Worm (Caenorhabditis elegans) whole organism, L4 larva: Measurements from ENCODE around the gene asp-18.

Source experiments
- D1046.2 ChIP-seq: fragments of 200-800 bp; sonication (Bioruptor generic); IDR thresholded peaks from 2 replicates; pipeline ENCODE4 v1.3.6; 2022; ENCODE audit warnings: missing genetic modification characterization, missing compliant biosample characterization
- F26F4.8 ChIP-seq: fragments of 200-800 bp; sonication (Bioruptor generic); conservative IDR thresholded peaks from 2 replicates; pipeline ENCODE4 v1.3.6; 2022; ENCODE audit warnings: missing genetic modification characterization, missing compliant biosample characterization
- F44E2.7 ChIP-seq: fragments of 200-800 bp; sonication (Bioruptor generic); IDR thresholded peaks from 2 replicates; pipeline ENCODE4 v2.1.2; 2022; ENCODE audit warnings: missing genetic modification characterization, missing compliant biosample characterization
- T20F7.1 ChIP-seq: fragments of 200-800 bp; sonication (Bioruptor generic); optimal IDR thresholded peaks from 2 replicates; lab custom pipeline; 2018; ENCODE audit warnings: mild to moderate bottlenecking, missing genetic modification characterization, missing compliant biosample characterization
- Y48G9A.11 ChIP-seq: fragments of 200-800 bp; sonication (Bioruptor generic); IDR thresholded peaks from 2 replicates; pipeline ENCODE4 v1.3.6; 2022; ENCODE audit warnings: missing genetic modification reagents, missing genetic modification characterization, missing compliant biosample characterization
- Y75B8A.6 ChIP-seq: fragments of 200-800 bp; sonication (Bioruptor generic); IDR thresholded peaks from 2 replicates; pipeline ENCODE4 v1.3.6; 2022; ENCODE audit warnings: missing genetic modification reagents, missing genetic modification characterization, missing compliant biosample characterization
- aha-1 ChIP-seq: fragments of 150-350 bp; peaks from one replicate; lab custom pipeline; 2014; ENCODE audit warnings: missing biosample characterization, missing genetic modification characterization
- aly-2 ChIP-seq: sonication (generic microtip); optimal IDR thresholded peaks from 2 replicates; lab custom pipeline; 2018; ENCODE audit warnings: missing biosample characterization, missing genetic modification characterization
- arid-1 ChIP-seq: fragments of 200-800 bp; sonication (Bioruptor generic); conservative IDR thresholded peaks from 2 replicates; pipeline ENCODE4 v1.3.6; 2022; ENCODE audit warnings: missing genetic modification reagents, missing genetic modification characterization, missing compliant biosample characterization
- ceh-20 ChIP-seq: fragments of 200-800 bp; sonication (Bioruptor generic); IDR thresholded peaks from 2 replicates; pipeline ENCODE4 v1.3.6; 2022; ENCODE audit warnings: missing genetic modification reagents, missing genetic modification characterization, missing compliant biosample characterization
- ceh-28 ChIP-seq: fragments of 150-350 bp; optimal IDR thresholded peaks from 2 replicates; lab custom pipeline; 2014; ENCODE audit warnings: missing biosample characterization, missing genetic modification reagents, missing genetic modification characterization
- ceh-62 ChIP-seq: sonication (generic microtip); optimal IDR thresholded peaks from 2 replicates; lab custom pipeline; 2017; ENCODE audit warnings: missing biosample characterization, missing genetic modification characterization
- ceh-82 ChIP-seq: sonication (generic microtip); optimal IDR thresholded peaks from 2 replicates; lab custom pipeline; 2017; ENCODE audit warnings: missing biosample characterization, missing genetic modification characterization
- daf-12 ChIP-seq: fragments of 150-350 bp; optimal IDR thresholded peaks from 2 replicates; lab custom pipeline; 2014; ENCODE audit warnings: missing biosample characterization, missing genetic modification reagents, missing genetic modification characterization
- daf-16 ChIP-seq, 3 experiments: sonication (generic microtip); optimal IDR thresholded peaks; 2 replicates each; lab custom pipeline; 2016 to 2017; ENCODE audit warnings: missing genetic modification characterization in 3 of 3, missing genetic modification reagents in 3 of 3, mild to moderate bottlenecking in 2 of 3, missing compliant biosample characterization in 2 of 3, missing biosample characterization in 1 of 3, moderate library complexity in 1 of 3
- daf-19 ChIP-seq: fragments of 200-800 bp; sonication (Bioruptor generic); conservative IDR thresholded peaks from 2 replicates; pipeline ENCODE4 v1.3.6; 2022; ENCODE audit warnings: missing genetic modification characterization, missing compliant biosample characterization
- daf-8 ChIP-seq: fragments of 200-800 bp; sonication (Bioruptor generic); IDR thresholded peaks from 2 replicates; pipeline ENCODE4 v1.3.6; 2022; ENCODE audit warnings: missing genetic modification characterization, missing compliant biosample characterization
- dmd-9 ChIP-seq: fragments of 200-800 bp; sonication (Bioruptor generic); IDR thresholded peaks from 2 replicates; pipeline ENCODE4 v1.3.6; 2022; ENCODE audit warnings: missing genetic modification reagents, missing genetic modification characterization, missing compliant biosample characterization
- dpl-1 ChIP-seq: fragments of 150-350 bp; optimal IDR thresholded peaks from 2 replicates; lab custom pipeline; 2014; ENCODE audit warnings: missing biosample characterization, missing genetic modification reagents, missing genetic modification characterization
- duxl-1 ChIP-seq: sonication (generic microtip); optimal IDR thresholded peaks from 2 replicates; lab custom pipeline; 2016; ENCODE audit warnings: mild to moderate bottlenecking, missing genetic modification characterization, moderate library complexity, missing compliant biosample characterization; ENCODE audit not compliant: poor library complexity
- dve-1 ChIP-seq: sonication (generic microtip); optimal IDR thresholded peaks from 2 replicates; lab custom pipeline; 2017; ENCODE audit warnings: antibody characterized with exemption, mild to moderate bottlenecking, missing genetic modification characterization, missing compliant biosample characterization; ENCODE audit not compliant: insufficient read depth
- fos-1 ChIP-seq: fragments of 150-350 bp; optimal IDR thresholded peaks from 2 replicates; lab custom pipeline; 2014; ENCODE audit warnings: missing biosample characterization, missing genetic modification characterization
- hlh-30 ChIP-seq: sonication (generic microtip); optimal IDR thresholded peaks from 2 replicates; lab custom pipeline; 2017; ENCODE audit warnings: antibody characterized with exemption, mild to moderate bottlenecking, missing genetic modification characterization, missing compliant biosample characterization; ENCODE audit not compliant: insufficient read depth
- lin-1 ChIP-seq: fragments of 200-800 bp; sonication (Bioruptor generic); IDR thresholded peaks from 2 replicates; pipeline ENCODE4 v1.3.6; 2022; ENCODE audit warnings: missing genetic modification reagents, missing genetic modification characterization, missing compliant biosample characterization
- lin-13 ChIP-seq: fragments of 150-350 bp; optimal IDR thresholded peaks from 2 replicates; lab custom pipeline; 2014; ENCODE audit warnings: missing biosample characterization, missing genetic modification reagents, missing genetic modification characterization
- lin-15B ChIP-seq: fragments of 150-350 bp; sonication (generic microtip); optimal IDR thresholded peaks from 3 replicates; lab custom pipeline; 2014; ENCODE audit warnings: missing biosample characterization, missing genetic modification characterization
- lin-29 ChIP-seq: fragments of 200-800 bp; sonication (Bioruptor generic); IDR thresholded peaks from 2 replicates; pipeline ENCODE4 v1.3.6; 2022; ENCODE audit warnings: missing genetic modification reagents, missing genetic modification characterization, missing compliant biosample characterization
- lir-3 ChIP-seq: sonication (generic microtip); optimal IDR thresholded peaks from 2 replicates; lab custom pipeline; 2016; ENCODE audit warnings: mild to moderate bottlenecking, missing genetic modification characterization, missing compliant biosample characterization
- madf-5 ChIP-seq, 2 experiments: fragments of 200-800 bp; sonication (Bioruptor generic); IDR thresholded peaks; 2 replicates each; pipeline ENCODE4 v1.3.6; 2022; ENCODE audit warnings: missing compliant biosample characterization in 2 of 2, missing genetic modification characterization in 2 of 2
- madf-9 ChIP-seq: fragments of 200-800 bp; sonication (Bioruptor generic); conservative IDR thresholded peaks from 2 replicates; pipeline ENCODE4 v1.3.6; 2022; ENCODE audit warnings: missing genetic modification reagents, missing genetic modification characterization, missing compliant biosample characterization
- mdt-29 ChIP-seq: fragments of 200-800 bp; sonication (Bioruptor generic); IDR thresholded peaks from 2 replicates; pipeline ENCODE4 v1.3.6; 2022; ENCODE audit warnings: missing genetic modification reagents, missing genetic modification characterization, missing compliant biosample characterization
- mep-1 ChIP-seq: fragments of 150-350 bp; sonication (generic microtip); optimal IDR thresholded peaks from 3 replicates; lab custom pipeline; 2014; ENCODE audit warnings: missing biosample characterization, missing genetic modification characterization
- mxl-2 ChIP-seq: fragments of 200-800 bp; sonication (Bioruptor generic); conservative IDR thresholded peaks from 2 replicates; pipeline ENCODE4 v1.3.6; 2022; ENCODE audit warnings: missing genetic modification reagents, missing genetic modification characterization, missing compliant biosample characterization
- nhr-25 ChIP-seq: sonication (generic microtip); optimal IDR thresholded peaks from 2 replicates; lab custom pipeline; 2017; ENCODE audit warnings: missing genetic modification characterization, mild to moderate bottlenecking, missing compliant biosample characterization, antibody characterized with exemption, moderate library complexity, borderline replicate concordance; ENCODE audit not compliant: insufficient read depth
- nhr-41 ChIP-seq: fragments of 200-800 bp; sonication (Bioruptor generic); IDR thresholded peaks from 2 replicates; pipeline ENCODE4 v1.3.6; 2022; ENCODE audit warnings: missing genetic modification reagents, missing genetic modification characterization, missing compliant biosample characterization
- nhr-48 ChIP-seq: sonication (generic microtip); optimal IDR thresholded peaks from 2 replicates; lab custom pipeline; 2016; ENCODE audit warnings: mild to moderate bottlenecking, missing genetic modification characterization, missing compliant biosample characterization
- pha-4 ChIP-seq, 2 experiments: fragments of 150-350 bp in 1 of 2; fragments of 200-800 bp in 1 of 2; sonication (Bioruptor generic) in 1 of 2; IDR thresholded peaks in 1 of 2; optimal IDR thresholded peaks in 1 of 2; 2 replicates each; pipeline versions ENCODE4 v1.3.6 to Lab custom; 2014 to 2022; ENCODE audit warnings: missing genetic modification characterization in 2 of 2, missing genetic modification reagents in 2 of 2, missing biosample characterization in 1 of 2, missing compliant biosample characterization in 1 of 2
- php-3 ChIP-seq: fragments of 200-800 bp; sonication (Bioruptor generic); IDR thresholded peaks from 2 replicates; pipeline ENCODE4 v1.3.6; 2022; ENCODE audit warnings: missing genetic modification reagents, missing genetic modification characterization, missing compliant biosample characterization
- sdz-12 ChIP-seq: fragments of 200-800 bp; sonication (Bioruptor generic); optimal IDR thresholded peaks from 2 replicates; lab custom pipeline; 2018; ENCODE audit warnings: mild to moderate bottlenecking, missing genetic modification characterization, missing compliant biosample characterization
- snpc-1.2 ChIP-seq: fragments of 200-800 bp; sonication (Bioruptor generic); IDR thresholded peaks from 2 replicates; pipeline ENCODE4 v1.3.6; 2022; ENCODE audit warnings: missing genetic modification reagents, missing genetic modification characterization, missing compliant biosample characterization
- spr-3 ChIP-seq: fragments of 200-800 bp; sonication (Bioruptor generic); optimal IDR thresholded peaks from 2 replicates; lab custom pipeline; 2018; ENCODE audit warnings: mild to moderate bottlenecking, missing genetic modification characterization, missing compliant biosample characterization
- tag-97 ChIP-seq: fragments of 200-800 bp; sonication (Bioruptor generic); IDR thresholded peaks from 2 replicates; pipeline ENCODE4 v1.3.6; 2022; ENCODE audit warnings: missing genetic modification characterization, missing compliant biosample characterization
- unc-130 ChIP-seq: sonication (generic microtip); optimal IDR thresholded peaks from 2 replicates; lab custom pipeline; 2016; ENCODE audit warnings: missing genetic modification reagents, missing genetic modification characterization, missing compliant biosample characterization
- unc-39 ChIP-seq: sonication (generic microtip); optimal IDR thresholded peaks from 2 replicates; lab custom pipeline; 2017; ENCODE audit warnings: missing biosample characterization, missing genetic modification characterization
- zip-2 ChIP-seq: fragments of 150-350 bp; optimal IDR thresholded peaks from 2 replicates; lab custom pipeline; 2014; ENCODE audit warnings: missing biosample characterization, missing genetic modification characterization
- ztf-7 ChIP-seq: fragments of 150-350 bp; optimal IDR thresholded peaks from 2 replicates; lab custom pipeline; 2014; ENCODE audit warnings: missing biosample characterization, missing genetic modification characterization

Gene asp-18

DNA sequence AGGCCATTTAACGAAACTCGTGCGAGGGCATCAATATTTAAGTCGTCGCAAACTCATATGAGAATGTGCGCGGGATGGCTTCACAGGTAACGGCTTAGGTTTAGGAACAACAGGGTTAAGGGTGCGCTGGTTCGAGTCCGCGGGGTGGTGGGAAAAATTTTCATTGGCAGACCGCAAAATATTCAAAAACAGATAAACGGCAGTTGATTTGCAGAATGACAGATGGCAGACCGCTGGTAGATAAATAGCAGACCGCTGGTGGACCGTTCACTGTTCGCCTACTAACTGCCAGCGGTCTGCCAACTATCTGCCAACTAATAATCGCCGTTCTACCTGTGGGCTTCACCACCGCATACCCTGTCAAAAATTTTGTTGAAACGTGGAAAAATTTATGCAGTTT lies 19.4 kb downstream of the asp-18 start:
- TF ChIP-seq daf-8 (GFP tag; lab: Robert Waterston, UW) (0 out of 2 replicates have a peak, but pooled peaks have one; percentile 61), F26F4.8 (GFP tag; lab: Robert Waterston, UW) (peak; percentile 90), unc-130 (GFP tag; lab: Kevin White, UChicago) (peak; percentile 26), D1046.2 (GFP tag; lab: Robert Waterston, UW) (peak; percentile 88; the same call in 1 of the 2 replicates), lir-3 (tag; lab: Kevin White, UChicago) (peak; percentile 46), ceh-28 (no peak), ztf-7 (no peak), pha-4 (GFP tag; IDR thresholded peaks at IDR 0.05; lab: Robert Waterston, UW) (peak; percentile 75), pha-4 (tag; optimal IDR thresholded peaks at IDR 0.05; lab: Kevin White, UChicago) (no peak), ceh-62 (tag; lab: Kevin White, UChicago) (no peak), F44E2.7 (peak; percentile 94), Y48G9A.11 (GFP tag; lab: Robert Waterston, UW) (peak; percentile 48; the same call in 1 of the 2 replicates), tag-97 (GFP tag; lab: Robert Waterston, UW) (no peak), daf-16 (GFP tag; optimal IDR thresholded peaks at IDR 0.05; lab: Kevin White, UChicago) (peak in 1 of 2 experiments; percentile 19), daf-16 (tag; optimal IDR thresholded peaks at IDR 0.05; lab: Kevin White, UChicago) (peak; percentile 17), lin-29 (GFP tag; lab: Robert Waterston, UW) (peak; percentile 57; the same call in 1 of the 2 replicates), nhr-48 (tag; lab: Kevin White, UChicago) (no peak), nhr-25 (tag; lab: Kevin White, UChicago) (no peak), madf-5 (GFP tag; IDR thresholded peaks at IDR 0.05; lab: Robert Waterston, UW) (0 out of 4 replicates have a peak, but pooled peaks of 1 of the 2 experiments have one; percentile 68), unc-39 (tag; lab: Kevin White, UChicago) (no peak), T20F7.1 (GFP tag; lab: Kevin White, UChicago) (no peak), snpc-1.2 (GFP tag; lab: Robert Waterston, UW) (peak; percentile 65), Y75B8A.6 (GFP tag; lab: Robert Waterston, UW) (no peak), nhr-41 (0 out of 2 replicates have a peak, but pooled peaks have one; percentile 9)

DNA sequence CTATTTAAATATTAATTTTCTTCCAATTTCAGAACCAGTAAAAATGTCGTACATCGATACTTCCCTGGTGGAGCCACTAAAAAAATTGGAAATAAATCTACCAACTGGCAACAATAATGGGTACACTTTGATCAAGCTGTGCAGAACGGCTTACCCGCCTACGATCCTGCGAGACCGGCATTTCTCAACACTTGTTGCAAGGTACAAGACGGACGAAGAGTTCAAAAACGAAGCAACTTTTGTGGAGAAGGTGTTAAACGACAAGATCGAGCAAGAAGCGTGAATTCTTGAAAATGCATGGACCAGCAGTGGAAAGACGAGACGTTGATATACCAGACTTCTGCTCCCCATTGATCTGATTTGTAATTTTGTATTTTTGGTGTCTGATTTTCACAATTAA lies 20.1 kb downstream of the asp-18 start:
- peak; percentile 56 for TF ChIP-seq aha-1 (tag; lab: Kevin White, UChicago)
- TF ChIP-seq mdt-29 (GFP tag; lab: Robert Waterston, UW) = no peak
- TF ChIP-seq, all 104 proteins: peak for 1

DNA sequence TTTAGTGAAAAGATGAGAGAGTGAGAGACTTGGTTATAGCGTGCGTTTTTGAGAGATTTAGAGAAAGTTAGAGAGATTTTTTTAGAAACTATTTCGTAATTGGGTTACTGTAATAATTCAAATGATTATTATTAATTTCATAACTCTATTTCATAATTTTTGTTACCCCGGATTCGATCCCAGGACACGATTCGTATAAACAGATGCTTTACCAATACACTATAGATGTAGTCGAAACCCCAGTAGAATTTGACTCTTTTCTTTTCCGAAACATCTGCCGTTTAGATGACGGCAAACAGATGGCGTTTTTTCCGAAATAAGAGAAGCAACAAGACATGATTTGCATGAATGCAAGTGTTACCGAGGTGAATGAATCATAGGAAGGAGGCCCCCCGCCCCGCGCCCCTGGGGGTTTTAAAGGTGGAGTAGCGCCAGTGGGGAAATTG lies 21.4 kb downstream of the asp-18 start:
- no peak for TF ChIP-seq spr-3
- no peak for TF ChIP-seq mdt-29 (GFP tag; lab: Robert Waterston, UW)
- TF ChIP-seq ceh-20 (GFP tag; lab: Robert Waterston, UW) = no peak
- no peak for TF ChIP-seq dve-1 (tag; lab: Kevin White, UChicago)
- TF ChIP-seq snpc-1.2 (GFP tag; lab: Robert Waterston, UW) = no peak
- TF ChIP-seq mxl-2 (GFP tag; lab: Robert Waterston, UW) = no peak
- no peak for TF ChIP-seq daf-12 (tag; lab: Kevin White, UChicago)
- no peak for TF ChIP-seq hlh-30 (tag; lab: Kevin White, UChicago)
- TF ChIP-seq fos-1 = no peak
- TF ChIP-seq duxl-1 = peak; percentile 77
- TF ChIP-seq dmd-9 (GFP tag; lab: Robert Waterston, UW) = no peak
- TF ChIP-seq php-3 (GFP tag; lab: Robert Waterston, UW) = no peak
- no peak for TF ChIP-seq lin-13 (GFP tag; lab: Kevin White, UChicago)
- TF ChIP-seq nhr-25 (tag; lab: Kevin White, UChicago) = no peak
- TF ChIP-seq mep-1 (tag; lab: Kevin White, UChicago) = no peak
- peak; percentile 32 for TF ChIP-seq zip-2 (tag; lab: Kevin White, UChicago)
- TF ChIP-seq madf-9 (GFP tag; lab: Robert Waterston, UW) = no peak
- TF ChIP-seq arid-1 (GFP tag; lab: Robert Waterston, UW) = no peak
- TF ChIP-seq lin-1 (GFP tag; lab: Robert Waterston, UW) = no peak
- TF ChIP-seq daf-19 (GFP tag; lab: Robert Waterston, UW) = no peak
- no peak for TF ChIP-seq lin-15B (tag; lab: Kevin White, UChicago)
- no peak for TF ChIP-seq pha-4 (GFP tag; IDR thresholded peaks at IDR 0.05; lab: Robert Waterston, UW)
- no peak for TF ChIP-seq pha-4 (tag; optimal IDR thresholded peaks at IDR 0.05; lab: Kevin White, UChicago)
- TF ChIP-seq sdz-12 (GFP tag; lab: Kevin White, UChicago) = no peak
- no peak for TF ChIP-seq ceh-82 (tag; lab: Kevin White, UChicago)
- no peak for TF ChIP-seq aly-2 (tag; lab: Kevin White, UChicago)
- no peak for TF ChIP-seq dpl-1 (GFP tag; lab: Kevin White, UChicago)
